Worm (Caenorhabditis elegans) whole organism, L2 larva: Measurements from ENCODE around the gene kin-2.
A peak's percentile ranks its signal among the peaks of the same experiment; 100 is the strongest.

Experiments
- crh-2 ChIP-seq: sonication (generic microtip); optimal IDR thresholded peaks from 2 replicates; lab custom pipeline; 2017; ENCODE audit warnings: missing biosample characterization, missing genetic modification characterization
- lsy-2 ChIP-seq, 2 experiments: fragments of 150-350 bp in 1 of 2; sonication (generic microtip) in 1 of 2; optimal IDR thresholded peaks; 2 replicates each; lab custom pipeline; 2014 to 2017; ENCODE audit warnings: missing biosample characterization in 2 of 2, missing genetic modification characterization in 2 of 2

- TF ChIP-seq lsy-2 (tag; optimal IDR thresholded peaks at IDR 0.05; lab: Kevin White, UChicago), result no peak
- peak; percentile 14 for TF ChIP-seq crh-2
Measured at ce11 chrX:5943908-5944307, 33.7 kb downstream of the kin-2 start.
